Fruit fly (Drosophila melanogaster): ENCODE data around the gene Nup205.

DNA sequence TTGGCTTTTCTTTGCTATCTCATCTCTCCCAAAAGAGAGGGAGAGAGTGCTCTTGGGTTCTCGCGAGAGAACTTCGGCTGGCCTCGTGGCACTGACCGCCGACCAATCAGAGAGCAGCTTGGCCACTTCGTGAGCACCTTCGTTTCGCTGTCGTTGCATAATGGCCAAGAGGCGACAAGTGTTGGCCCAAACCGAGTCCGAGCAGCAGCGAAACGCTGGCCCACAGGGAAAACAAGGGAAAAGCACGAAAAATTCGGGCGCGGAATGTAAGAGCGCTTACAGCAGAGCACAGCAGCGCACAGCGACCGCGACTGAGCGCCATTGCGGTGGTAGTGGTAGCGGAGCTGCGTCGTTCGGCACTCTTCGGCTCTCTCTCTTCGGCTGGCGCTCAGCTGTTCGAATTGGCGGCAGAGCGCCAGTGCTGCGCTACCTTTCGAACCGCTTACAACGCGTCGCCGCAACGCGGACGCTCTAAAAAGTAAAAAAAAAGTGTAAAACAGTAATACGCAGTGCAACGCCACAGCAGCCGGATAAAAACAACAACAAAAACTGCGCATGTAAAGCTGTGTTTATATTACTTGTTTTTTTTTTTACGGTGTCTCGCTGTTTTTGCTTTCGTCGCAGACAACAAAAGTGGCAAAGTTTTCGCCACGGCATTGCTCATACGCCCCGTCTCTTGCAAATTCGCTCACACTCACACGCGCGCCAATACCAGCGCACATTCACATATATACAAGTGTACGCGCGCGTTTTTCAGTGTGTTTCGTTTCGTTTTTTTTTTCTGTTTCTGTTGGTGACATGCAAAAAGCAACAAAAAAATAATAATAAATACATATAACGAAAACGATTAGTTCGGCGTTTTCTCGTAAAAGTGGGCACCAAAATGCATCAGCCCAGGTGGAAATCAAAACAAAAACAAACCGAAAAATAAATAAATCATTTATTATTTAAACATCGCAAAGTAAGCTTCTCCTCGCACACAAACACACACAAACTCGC is 35.2 kb downstream of the Nup205 start:
- peak; percentile 56 for TF ChIP-seq Sox14 (GFP tag; optimal IDR thresholded peaks at IDR 0.05)
- peak; percentile 83 for TF ChIP-seq CG6163 (GFP tag; IDR thresholded peaks at IDR 0.05)
- TF ChIP-seq CG6854 (GFP tag; optimal IDR thresholded peaks at IDR 0.05) = peak; percentile 68
- peak; percentile 71 for TF ChIP-seq net (GFP tag; optimal IDR thresholded peaks at IDR 0.05)
- peak; percentile 57 for TF ChIP-seq CG9139 (GFP tag; optimal IDR thresholded peaks at IDR 0.05)
- peak; percentile 65 for TF ChIP-seq CG3919 (GFP tag; optimal IDR thresholded peaks at IDR 0.05)
- TF ChIP-seq Blimp-1 (GFP tag; optimal IDR thresholded peaks at IDR 0.05) = peak; percentile 39
- TF ChIP-seq Met (GFP tag; optimal IDR thresholded peaks at IDR 0.05) = no peak
- peak; percentile 21 for TF ChIP-seq Smox (GFP tag; optimal IDR thresholded peaks at IDR 0.05)
- TF ChIP-seq Hr4 (GFP tag; optimal IDR thresholded peaks at IDR 0.05) = no peak
- TF ChIP-seq Eip78C (GFP tag) = peak; percentile 77
- TF ChIP-seq Lpt (GFP tag; optimal IDR thresholded peaks at IDR 0.05) = peak; percentile 15
- TF ChIP-seq spab (GFP tag; optimal IDR thresholded peaks at IDR 0.05) = peak; percentile 51

Measured in whole organism, prepupa.